Fruit fly (Drosophila melanogaster) whole organism, prepupa: ENCODE data around the gene CG7069.
A peak's percentile ranks its signal among the peaks of the same experiment; 100 is the strongest.

Experiments
- Blimp-1 ChIP-seq: fragments of 200-800 bp; sonication (Bioruptor generic); optimal IDR thresholded peaks from 3 replicates; lab custom pipeline; 2017; ENCODE audit warnings: missing biosample characterization, missing genetic modification characterization, mild to moderate bottlenecking, moderate library complexity, missing genetic modification reagents
- CG10631 ChIP-seq: fragments of 200-800 bp; sonication (Bioruptor generic); optimal IDR thresholded peaks from 2 replicates; lab custom pipeline; 2016; ENCODE audit warnings: missing biosample characterization, missing genetic modification characterization
- CG10669 ChIP-seq: fragments of 200-800 bp; sonication (Bioruptor generic); optimal IDR thresholded peaks from 3 replicates; lab custom pipeline; 2018; ENCODE audit warnings: missing biosample characterization, mild to moderate bottlenecking, missing genetic modification characterization, moderate library complexity
- CG11902 ChIP-seq: fragments of 200-800 bp; sonication (Bioruptor generic); optimal IDR thresholded peaks from 3 replicates; lab custom pipeline; 2016; ENCODE audit warnings: missing biosample characterization, missing genetic modification characterization
- CG15336 ChIP-seq: fragments of 200-800 bp; sonication (Bioruptor generic); IDR thresholded peaks from 2 replicates; pipeline ENCODE4 v1.3.6; 2022; ENCODE audit warnings: missing biosample characterization, missing genetic modification characterization
- CG1621 ChIP-seq: fragments of 200-800 bp; sonication (Bioruptor generic); optimal IDR thresholded peaks from 3 replicates; lab custom pipeline; 2018; ENCODE audit warnings: missing biosample characterization, mild to moderate bottlenecking, missing genetic modification characterization
- CG16779 ChIP-seq: fragments of 200-800 bp; sonication (Bioruptor generic); optimal IDR thresholded peaks from 3 replicates; lab custom pipeline; 2017; ENCODE audit warnings: missing biosample characterization, mild to moderate bottlenecking, missing genetic modification characterization
- CG3032 ChIP-seq: fragments of 200-800 bp; optimal IDR thresholded peaks from 2 replicates; lab custom pipeline; 2019; ENCODE audit warnings: missing biosample characterization, mild to moderate bottlenecking, missing genetic modification characterization, moderate library complexity
- CG31627 ChIP-seq: fragments of 200-800 bp; sonication (Bioruptor generic); optimal IDR thresholded peaks from 3 replicates; lab custom pipeline; 2016; ENCODE audit warnings: missing biosample characterization, missing genetic modification characterization
- CG34406 ChIP-seq: fragments of 200-800 bp; sonication (Bioruptor generic); optimal IDR thresholded peaks from 3 replicates; lab custom pipeline; 2016; ENCODE audit warnings: missing biosample characterization, missing genetic modification characterization
- CG4318 ChIP-seq: fragments of 200-800 bp; sonication (Bioruptor generic); optimal IDR thresholded peaks from 3 replicates; lab custom pipeline; 2017; ENCODE audit warnings: missing biosample characterization, mild to moderate bottlenecking, missing genetic modification characterization
- CG6276 ChIP-seq: fragments of 200-800 bp; sonication (Bioruptor generic); optimal IDR thresholded peaks from 2 replicates; lab custom pipeline; 2017; ENCODE audit warnings: missing biosample characterization, mild to moderate bottlenecking, missing genetic modification characterization
- CG6808 ChIP-seq: fragments of 200-800 bp; sonication (Bioruptor generic); optimal IDR thresholded peaks from 3 replicates; lab custom pipeline; 2017; ENCODE audit warnings: missing biosample characterization, missing genetic modification characterization, mild to moderate bottlenecking, moderate library complexity, missing genetic modification reagents
- CG6854 ChIP-seq: fragments of 200-800 bp; sonication (Bioruptor generic); optimal IDR thresholded peaks from 2 replicates; lab custom pipeline; 2017; ENCODE audit warnings: missing biosample characterization, mild to moderate bottlenecking, missing genetic modification characterization
- CG7368 ChIP-seq: fragments of 200-800 bp; sonication (Bioruptor generic); optimal IDR thresholded peaks from 3 replicates; lab custom pipeline; 2016; ENCODE audit warnings: missing biosample characterization, missing genetic modification characterization
- CG8119 ChIP-seq: fragments of 200-800 bp; sonication (Bioruptor generic); IDR thresholded peaks from 3 replicates; pipeline ENCODE4 v1.3.6; 2022; ENCODE audit warnings: missing biosample characterization, missing genetic modification characterization
- CG8319 ChIP-seq: fragments of 200-800 bp; sonication (Bioruptor generic); optimal IDR thresholded peaks from 3 replicates; lab custom pipeline; 2016; ENCODE audit warnings: missing biosample characterization, missing genetic modification characterization
- CG8632 ChIP-seq: fragments of 200-800 bp; sonication (Bioruptor generic); optimal IDR thresholded peaks from 3 replicates; lab custom pipeline; 2016; ENCODE audit warnings: missing biosample characterization, missing genetic modification characterization
- CG9139 ChIP-seq: fragments of 200-800 bp; sonication (Bioruptor generic); optimal IDR thresholded peaks from 3 replicates; lab custom pipeline; 2017; ENCODE audit warnings: missing biosample characterization, mild to moderate bottlenecking, missing genetic modification characterization
- Eip75B ChIP-seq: fragments of 200-800 bp; sonication (Bioruptor generic); optimal IDR thresholded peaks from 3 replicates; lab custom pipeline; 2016; ENCODE audit warnings: missing biosample characterization, missing genetic modification characterization
- Eip78C ChIP-seq: fragments of 200-800 bp; sonication (Bioruptor generic); peaks from one replicate; lab custom pipeline; 2016; ENCODE audit warnings: missing biosample characterization, missing genetic modification characterization
- Eip93F ChIP-seq: fragments of 200-800 bp; sonication (Bioruptor generic); optimal IDR thresholded peaks from 2 replicates; lab custom pipeline; 2016; ENCODE audit warnings: missing biosample characterization, mild to moderate bottlenecking, missing genetic modification characterization
- Ets21C ChIP-seq: fragments of 200-800 bp; sonication (Bioruptor generic); optimal IDR thresholded peaks from 3 replicates; lab custom pipeline; 2016; ENCODE audit warnings: missing biosample characterization, missing genetic modification characterization
- Ets96B ChIP-seq: fragments of 200-800 bp; optimal IDR thresholded peaks from 2 replicates; lab custom pipeline; 2019; ENCODE audit warnings: missing biosample characterization, mild to moderate bottlenecking, missing genetic modification characterization, moderate library complexity
- Gug ChIP-seq: fragments of 200-800 bp; sonication (Bioruptor generic); IDR thresholded peaks from 2 replicates; pipeline ENCODE4 v1.3.6; 2022; ENCODE audit warnings: missing biosample characterization, missing genetic modification characterization
- Hr38 ChIP-seq: sonication (Bioruptor generic); optimal IDR thresholded peaks from 2 replicates; lab custom pipeline; 2016; ENCODE audit warnings: missing biosample characterization, missing genetic modification characterization
- Lpt ChIP-seq: fragments of 200-800 bp; sonication (Bioruptor generic); optimal IDR thresholded peaks from 3 replicates; lab custom pipeline; 2016; ENCODE audit warnings: missing biosample characterization, missing genetic modification characterization
- Met ChIP-seq: fragments of 200-800 bp; sonication (Bioruptor generic); optimal IDR thresholded peaks from 3 replicates; lab custom pipeline; 2016; ENCODE audit warnings: missing biosample characterization, missing genetic modification characterization
- Smox ChIP-seq: fragments of 200-800 bp; sonication (Bioruptor generic); optimal IDR thresholded peaks from 3 replicates; lab custom pipeline; 2016; ENCODE audit warnings: missing biosample characterization, missing genetic modification characterization
- Sox102F ChIP-seq: fragments of 200-800 bp; sonication (Bioruptor generic); optimal IDR thresholded peaks from 2 replicates; lab custom pipeline; 2016; ENCODE audit warnings: missing biosample characterization, mild to moderate bottlenecking, missing genetic modification characterization
- Sox14 ChIP-seq: fragments of 200-800 bp; sonication (Bioruptor generic); optimal IDR thresholded peaks from 3 replicates; lab custom pipeline; 2016; ENCODE audit warnings: missing biosample characterization, missing genetic modification characterization
- Sox15 ChIP-seq: fragments of 200-800 bp; sonication (Bioruptor generic); optimal IDR thresholded peaks from 3 replicates; lab custom pipeline; 2016; ENCODE audit warnings: missing biosample characterization, missing genetic modification characterization
- cyc ChIP-seq: fragments of 200-800 bp; sonication (Bioruptor generic); optimal IDR thresholded peaks from 3 replicates; lab custom pipeline; 2016; ENCODE audit warnings: missing biosample characterization, missing genetic modification characterization
- dsx ChIP-seq: fragments of 200-800 bp; optimal IDR thresholded peaks from 3 replicates; lab custom pipeline; 2019; ENCODE audit warnings: missing biosample characterization, mild to moderate bottlenecking, missing genetic modification characterization, moderate library complexity; ENCODE audit not compliant: poor library complexity, severe bottlenecking
- esn ChIP-seq: fragments of 200-800 bp; sonication (Bioruptor generic); optimal IDR thresholded peaks from 2 replicates; lab custom pipeline; 2016; ENCODE audit warnings: missing biosample characterization, mild to moderate bottlenecking, missing genetic modification characterization, moderate library complexity
- fd85E ChIP-seq: fragments of 200-800 bp; sonication (Bioruptor generic); optimal IDR thresholded peaks from 3 replicates; lab custom pipeline; 2016; ENCODE audit warnings: missing biosample characterization, missing genetic modification characterization
- fkh ChIP-seq: fragments of 200-800 bp; sonication (Bioruptor generic); optimal IDR thresholded peaks from 3 replicates; lab custom pipeline; 2017; ENCODE audit warnings: missing biosample characterization, mild to moderate bottlenecking, missing genetic modification characterization, moderate library complexity
- lz ChIP-seq: fragments of 200-800 bp; sonication (Bioruptor generic); optimal IDR thresholded peaks from 3 replicates; lab custom pipeline; 2016; ENCODE audit warnings: missing biosample characterization, missing genetic modification characterization
- net ChIP-seq: fragments of 200-800 bp; sonication (Bioruptor generic); optimal IDR thresholded peaks from 3 replicates; lab custom pipeline; 2016; ENCODE audit warnings: missing biosample characterization, missing genetic modification characterization
- spab ChIP-seq: fragments of 200-800 bp; sonication (Bioruptor generic); optimal IDR thresholded peaks from 2 replicates; lab custom pipeline; 2017; ENCODE audit warnings: missing biosample characterization, mild to moderate bottlenecking, missing genetic modification characterization, missing genetic modification reagents
- svp ChIP-seq: fragments of 200-800 bp; sonication (Bioruptor generic); peaks from one replicate; lab custom pipeline; 2016; ENCODE audit warnings: missing biosample characterization, missing genetic modification characterization
- topi ChIP-seq: fragments of 200-800 bp; sonication (Bioruptor generic); optimal IDR thresholded peaks from 3 replicates; lab custom pipeline; 2016; ENCODE audit warnings: missing biosample characterization, missing genetic modification characterization
- vri ChIP-seq: fragments of 200-800 bp; sonication (Bioruptor generic); optimal IDR thresholded peaks from 3 replicates; lab custom pipeline; 2016; ENCODE audit warnings: missing biosample characterization, mild to moderate bottlenecking, missing genetic modification characterization

The CG7069 gene

dm6 chr3R:22356464-22357410 is 15.9 kb upstream of the CG7069 start, which contains the start of gene Sar1 (continued):
- no peak for TF ChIP-seq fd85E (GFP tag; lab: Kevin White, UChicago)
- peak; percentile 44 for TF ChIP-seq svp (GFP tag; lab: Kevin White, UChicago)
- TF ChIP-seq CG8632 (GFP tag; lab: Kevin White, UChicago) = no peak
- TF ChIP-seq Hr38 (GFP tag; lab: Kevin White, UChicago) = no peak
- no peak for TF ChIP-seq topi (GFP tag; lab: Kevin White, UChicago)
- no peak for TF ChIP-seq Sox102F (GFP tag; lab: Kevin White, UChicago)
- peak; percentile 71 for TF ChIP-seq Sox14
- TF ChIP-seq esn = no peak
- TF ChIP-seq CG8319 = no peak
- no peak for TF ChIP-seq CG7368 (GFP tag; lab: Kevin White, UChicago)
- TF ChIP-seq Ets21C (GFP tag; lab: Kevin White, UChicago) = no peak
- no peak for TF ChIP-seq CG10669 (GFP tag; lab: Kevin White, UChicago)
- no peak for TF ChIP-seq net (GFP tag; lab: Kevin White, UChicago)
- peak; percentile 96 for TF ChIP-seq Blimp-1 (GFP tag; lab: Kevin White, UChicago)
- no peak for TF ChIP-seq CG10631 (GFP tag; lab: Kevin White, UChicago)

- TF ChIP-seq CG8632 (GFP tag; lab: Kevin White, UChicago) = no peak
- TF ChIP-seq Eip75B = no peak
- TF ChIP-seq vri = no peak
- peak; percentile 43 for TF ChIP-seq fkh (GFP tag; lab: Kevin White, UChicago)
- no peak for TF ChIP-seq svp (GFP tag; lab: Kevin White, UChicago)
- TF ChIP-seq esn = no peak
- TF ChIP-seq Ets21C (GFP tag; lab: Kevin White, UChicago) = no peak
- TF ChIP-seq, all 60 proteins: peak for 1
Observed at dm6 chr3R:22357942-22358341, 14.7 kb upstream of the CG7069 start.

DNA sequence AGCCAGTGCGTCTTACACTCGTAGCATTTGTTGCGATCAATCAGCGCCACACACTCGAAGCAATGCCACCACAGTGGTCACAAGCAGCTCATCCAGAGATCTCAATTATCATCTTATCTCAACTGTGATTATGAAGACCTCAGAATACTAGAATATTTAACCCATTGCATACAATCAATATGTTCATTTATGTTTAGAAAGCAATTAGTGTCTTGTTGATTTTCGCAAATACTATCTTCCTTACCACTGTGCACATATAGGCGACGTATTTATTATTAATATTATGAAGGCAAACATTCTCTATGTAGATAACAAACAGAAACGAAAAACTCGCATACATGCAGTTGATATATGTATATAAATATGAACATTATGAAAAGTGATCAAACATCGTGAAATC is 13.8 kb upstream of the CG7069 start:
- TF ChIP-seq cyc (GFP tag; lab: Kevin White, UChicago) (peak; percentile 64), CG1621 (tag; lab: Kevin White, UChicago) (peak; percentile 82), CG4318 (GFP tag; lab: Kevin White, UChicago) (peak; percentile 63), Eip93F (no peak), esn (peak; percentile 79), CG8119 (peak; percentile 87), Eip75B (peak; percentile 75), Blimp-1 (GFP tag; lab: Kevin White, UChicago) (no peak), Smox (GFP tag; lab: Kevin White, UChicago) (peak; percentile 81), CG34406 (GFP tag; lab: Kevin White, UChicago) (peak; percentile 76), Met (GFP tag; lab: Kevin White, UChicago) (peak; percentile 77), Gug (GFP tag; lab: Robert Waterston, UW) (peak; percentile 90), topi (GFP tag; lab: Kevin White, UChicago) (peak; percentile 80), fkh (GFP tag; lab: Kevin White, UChicago) (peak; percentile 72), CG15336 (GFP tag; lab: Robert Waterston, UW) (peak; percentile 88), CG8632 (GFP tag; lab: Kevin White, UChicago) (peak; percentile 79), Hr38 (GFP tag; lab: Kevin White, UChicago) (no peak), net (GFP tag; lab: Kevin White, UChicago) (peak; percentile 86), CG6808 (peak; percentile 72), Sox15 (GFP tag; lab: Kevin White, UChicago) (peak; percentile 71), CG9139 (GFP tag; lab: Kevin White, UChicago) (no peak), vri (peak; percentile 82), CG16779 (tag; lab: Kevin White, UChicago) (peak; percentile 36), svp (GFP tag; lab: Kevin White, UChicago) (peak; percentile 96), spab (GFP tag; lab: Kevin White, UChicago) (peak; percentile 78), CG11902 (peak; percentile 63), CG6276 (GFP tag; lab: Kevin White, UChicago) (peak; percentile 82), CG7368 (GFP tag; lab: Kevin White, UChicago) (peak; percentile 81), fd85E (GFP tag; lab: Kevin White, UChicago) (peak; percentile 20), Ets21C (GFP tag; lab: Kevin White, UChicago) (peak; percentile 53), dsx (GFP tag; lab: Kevin White, UChicago) (peak; percentile 76), Lpt (GFP tag; lab: Kevin White, UChicago) (peak; percentile 70), CG6854 (GFP tag; lab: Kevin White, UChicago) (no peak), lz (GFP tag; lab: Kevin White, UChicago) (peak; percentile 62), CG3032 (tag; lab: Kevin White, UChicago) (peak; percentile 71), Ets96B (tag; lab: Kevin White, UChicago) (peak; percentile 84), CG31627 (GFP tag; lab: Kevin White, UChicago) (peak; percentile 68), Eip78C (GFP tag; lab: Kevin White, UChicago) (peak; percentile 97)
